Worm (Caenorhabditis elegans) whole organism, L3 larva: ENCODE measurements around the gene tph-1.

Experiments
- R02D3.7 ChIP-seq: fragments of 150-350 bp; optimal IDR thresholded peaks from 2 replicates; lab custom pipeline; 2014; ENCODE audit warnings: missing biosample characterization, missing genetic modification characterization
- ZK546.5 ChIP-seq: sonication (generic microtip); optimal IDR thresholded peaks from 2 replicates; lab custom pipeline; 2017; ENCODE audit warnings: missing biosample characterization, missing genetic modification characterization
- aly-2 ChIP-seq: fragments of 150-350 bp; optimal IDR thresholded peaks from 2 replicates; lab custom pipeline; 2014; ENCODE audit warnings: missing biosample characterization, missing genetic modification characterization
- ama-1 ChIP-seq: fragments of 150-350 bp; optimal IDR thresholded peaks from 2 replicates; lab custom pipeline; 2018
- ceh-16 ChIP-seq: sonication (generic microtip); optimal IDR thresholded peaks from 2 replicates; lab custom pipeline; 2017; ENCODE audit warnings: missing biosample characterization, missing genetic modification characterization
- ceh-82 ChIP-seq: fragments of 150-350 bp; optimal IDR thresholded peaks from 2 replicates; lab custom pipeline; 2014; ENCODE audit warnings: missing biosample characterization, missing genetic modification characterization
- ceh-9 ChIP-seq: sonication (generic microtip); optimal IDR thresholded peaks from 2 replicates; lab custom pipeline; 2018; ENCODE audit warnings: missing biosample characterization, missing genetic modification characterization
- daf-12 ChIP-seq: fragments of 150-350 bp; optimal IDR thresholded peaks from 2 replicates; lab custom pipeline; 2014; ENCODE audit warnings: missing biosample characterization, missing genetic modification reagents, missing genetic modification characterization
- egl-27 ChIP-seq: sonication (generic microtip); optimal IDR thresholded peaks from 4 replicates; lab custom pipeline; 2017; ENCODE audit warnings: missing biosample characterization, missing genetic modification reagents, missing genetic modification characterization
- egl-5 ChIP-seq: fragments of 150-350 bp; optimal IDR thresholded peaks from 2 replicates; lab custom pipeline; 2017; ENCODE audit warnings: missing biosample characterization, missing genetic modification reagents, missing genetic modification characterization, inconsistent platforms
- elt-1 ChIP-seq: fragments of 150-350 bp; optimal IDR thresholded peaks from 2 replicates; lab custom pipeline; 2014; ENCODE audit warnings: missing biosample characterization, missing genetic modification characterization
- elt-3 ChIP-seq, 3 experiments: fragments of 150-350 bp in 1 of 3; sonication (generic microtip) in 2 of 3; optimal IDR thresholded peaks; 2 replicates in 2 of 3; 4 replicates in 1 of 3; lab custom pipeline; 2014 to 2017; ENCODE audit warnings: missing biosample characterization in 3 of 3, missing genetic modification characterization in 3 of 3
- eor-1 ChIP-seq, 2 experiments: fragments of 150-350 bp; optimal IDR thresholded peaks; 2 replicates each; lab custom pipeline; 2014 to 2018; ENCODE audit warnings: missing biosample characterization in 2 of 2, missing genetic modification characterization in 2 of 2
- fkh-10 ChIP-seq: sonication (generic microtip); optimal IDR thresholded peaks from 2 replicates; lab custom pipeline; 2017; ENCODE audit warnings: missing biosample characterization, missing genetic modification reagents, missing genetic modification characterization
- fkh-2 ChIP-seq: fragments of 150-350 bp; optimal IDR thresholded peaks from 2 replicates; lab custom pipeline; 2014; ENCODE audit warnings: missing biosample characterization, missing genetic modification reagents, missing genetic modification characterization
- fos-1 ChIP-seq: fragments of 150-350 bp; optimal IDR thresholded peaks from 2 replicates; lab custom pipeline; 2014; ENCODE audit warnings: missing biosample characterization, missing genetic modification characterization
- hmg-11 ChIP-seq: sonication (generic microtip); optimal IDR thresholded peaks from 2 replicates; lab custom pipeline; 2016; ENCODE audit warnings: missing genetic modification characterization, missing compliant biosample characterization
- jun-1 ChIP-seq: fragments of 150-350 bp; optimal IDR thresholded peaks from 2 replicates; lab custom pipeline; 2014; ENCODE audit warnings: missing biosample characterization, missing genetic modification reagents, missing genetic modification characterization
- lin-15B ChIP-seq: fragments of 150-350 bp; optimal IDR thresholded peaks from 2 replicates; lab custom pipeline; 2014; ENCODE audit warnings: missing biosample characterization, missing genetic modification characterization
- lsy-12 ChIP-seq: sonication (generic microtip); optimal IDR thresholded peaks from 2 replicates; lab custom pipeline; 2016; ENCODE audit warnings: mild to moderate bottlenecking, missing genetic modification characterization, missing compliant biosample characterization
- mdl-1 ChIP-seq: fragments of 150-350 bp; optimal IDR thresholded peaks from 2 replicates; lab custom pipeline; 2014; ENCODE audit warnings: missing biosample characterization, missing genetic modification characterization
- mml-1 ChIP-seq: fragments of 150-350 bp; sonication (generic microtip); optimal IDR thresholded peaks from 3 replicates; lab custom pipeline; 2014; ENCODE audit warnings: missing biosample characterization, missing genetic modification characterization
- nfya-1 ChIP-seq: sonication (generic microtip); optimal IDR thresholded peaks from 2 replicates; lab custom pipeline; 2017; ENCODE audit warnings: missing genetic modification characterization, mild to moderate bottlenecking, missing compliant biosample characterization, antibody characterized with exemption, moderate library complexity; ENCODE audit not compliant: insufficient read depth
- nhr-11 ChIP-seq: fragments of 150-350 bp; optimal IDR thresholded peaks from 2 replicates; lab custom pipeline; 2014; ENCODE audit warnings: missing biosample characterization, missing genetic modification characterization
- nhr-12 ChIP-seq: fragments of 150-350 bp; optimal IDR thresholded peaks from 2 replicates; lab custom pipeline; 2014; ENCODE audit warnings: missing biosample characterization, missing genetic modification characterization
- nhr-23 ChIP-seq: fragments of 150-350 bp; optimal IDR thresholded peaks from 2 replicates; lab custom pipeline; 2014; ENCODE audit warnings: missing biosample characterization, missing genetic modification reagents, missing genetic modification characterization
- nhr-237 ChIP-seq: fragments of 150-350 bp; optimal IDR thresholded peaks from 2 replicates; lab custom pipeline; 2014; ENCODE audit warnings: missing biosample characterization, missing genetic modification characterization
- nhr-25 ChIP-seq: sonication (generic microtip); optimal IDR thresholded peaks from 2 replicates; lab custom pipeline; 2017; ENCODE audit warnings: missing biosample characterization, missing genetic modification characterization
- nhr-43 ChIP-seq: sonication (generic microtip); optimal IDR thresholded peaks from 2 replicates; lab custom pipeline; 2016; ENCODE audit warnings: mild to moderate bottlenecking, missing genetic modification characterization, missing compliant biosample characterization; ENCODE audit not compliant: poor library complexity, severe bottlenecking
- nhr-67 ChIP-seq: fragments of 150-350 bp; optimal IDR thresholded peaks from 2 replicates; lab custom pipeline; 2014; ENCODE audit warnings: missing biosample characterization, missing genetic modification characterization
- nhr-76 ChIP-seq: fragments of 150-350 bp; sonication (generic microtip); optimal IDR thresholded peaks from 5 replicates; lab custom pipeline; 2014; ENCODE audit warnings: missing biosample characterization, missing genetic modification characterization
- sea-2 ChIP-seq: fragments of 150-350 bp; sonication (generic microtip); optimal IDR thresholded peaks from 4 replicates; lab custom pipeline; 2014; ENCODE audit warnings: missing biosample characterization, missing genetic modification reagents, missing genetic modification characterization
- snpc-4 ChIP-seq: fragments of 150-350 bp; optimal IDR thresholded peaks from 2 replicates; lab custom pipeline; 2014; ENCODE audit warnings: missing biosample characterization, missing genetic modification characterization
- unc-62 ChIP-seq: fragments of 150-350 bp; sonication (generic microtip); optimal IDR thresholded peaks from 4 replicates; lab custom pipeline; 2014; ENCODE audit warnings: missing biosample characterization, missing genetic modification reagents, missing genetic modification characterization
- zag-1 ChIP-seq: fragments of 150-350 bp; optimal IDR thresholded peaks from 2 replicates; lab custom pipeline; 2014; ENCODE audit warnings: missing biosample characterization, missing genetic modification characterization
- ztf-11 ChIP-seq: fragments of 150-350 bp; optimal IDR thresholded peaks from 2 replicates; lab custom pipeline; 2014; ENCODE audit warnings: missing biosample characterization, missing genetic modification characterization
- ztf-4 ChIP-seq: fragments of 150-350 bp; optimal IDR thresholded peaks from 2 replicates; lab custom pipeline; 2014; ENCODE audit warnings: missing biosample characterization, missing genetic modification characterization

tph-1 gene

ce11 chrII:7549035-7549434, at the start of gene tph-1:
tph-1 (plus strand) TSS chrII:7549335.
- TF ChIP-seq R02D3.7 (no peak), nhr-67 (tag; lab: Kevin White, UChicago) (no peak)

- no peak for TF ChIP-seq lin-15B
- TF ChIP-seq elt-1 = no peak
- TF ChIP-seq ZK546.5 (tag; lab: Kevin White, UChicago) = no peak
- TF ChIP-seq sea-2 (GFP tag; lab: Kevin White, UChicago) = no peak
- TF ChIP-seq jun-1 (tag; lab: Kevin White, UChicago) = no peak
- TF ChIP-seq snpc-4 (tag; lab: Kevin White, UChicago) = no peak
- TF ChIP-seq mdl-1 (tag; lab: Kevin White, UChicago) = no peak
- TF ChIP-seq elt-3 (tag; optimal IDR thresholded peaks at IDR 0.05; lab: Kevin White, UChicago) = no peak
- TF ChIP-seq R02D3.7 = no peak
- TF ChIP-seq nhr-67 (tag; lab: Kevin White, UChicago) = no peak
- no peak for TF ChIP-seq fkh-2
- no peak for TF ChIP-seq ztf-11 (tag; lab: Kevin White, UChicago)
- TF ChIP-seq ceh-9 (tag; lab: Kevin White, UChicago) = no peak
- no peak for TF ChIP-seq ztf-4
- TF ChIP-seq ceh-16 (tag; lab: Kevin White, UChicago) = no peak
- TF ChIP-seq eor-1 (tag; optimal IDR thresholded peaks at IDR 0.05; lab: Kevin White, UChicago) = no peak
- no peak for TF ChIP-seq aly-2
- no peak for TF ChIP-seq lsy-12 (tag; lab: Kevin White, UChicago)
Observed at ce11 chrII:7499390-7499789, 49.7 kb upstream of the tph-1 start, which contains the start of gene srab-14. srab-14 (minus strand) TSS chrII:7499490.

- TF ChIP-seq nhr-76 (tag; lab: Kevin White, UChicago) (no peak), ztf-4 (no peak), nhr-237 (tag; lab: Kevin White, UChicago) (no peak), zag-1 (no peak), nhr-23 (tag; lab: Kevin White, UChicago) (no peak), ceh-82 (tag; lab: Kevin White, UChicago) (no peak), nhr-43 (tag; lab: Kevin White, UChicago) (no peak), unc-62 (GFP tag; lab: Kevin White, UChicago) (no peak), nhr-12 (tag; lab: Kevin White, UChicago) (no peak), lsy-12 (tag; lab: Kevin White, UChicago) (no peak), R02D3.7 (no peak), elt-1 (no peak), egl-27 (tag; lab: Kevin White, UChicago) (no peak), daf-12 (tag; lab: Kevin White, UChicago) (no peak)
- TF ChIP-seq, all 47 proteins: peak for 0
Observed at ce11 chrII:7505005-7505404, 44.1 kb upstream of the tph-1 start, which contains the start of gene C28F5.1. C28F5.1 (plus strand) TSS chrII:7505305.

- TF ChIP-seq nhr-25 (tag; lab: Kevin White, UChicago) (no peak), ceh-16 (tag; lab: Kevin White, UChicago) (no peak), nhr-23 (tag; lab: Kevin White, UChicago) (no peak), mdl-1 (tag; lab: Kevin White, UChicago) (no peak), nhr-237 (tag; lab: Kevin White, UChicago) (no peak), ceh-9 (tag; lab: Kevin White, UChicago) (no peak), egl-27 (tag; lab: Kevin White, UChicago) (no peak), elt-1 (no peak), egl-5 (tag; lab: Kevin White, UChicago) (no peak), hmg-11 (tag; lab: Kevin White, UChicago) (no peak), aly-2 (no peak), ztf-11 (tag; lab: Kevin White, UChicago) (no peak), jun-1 (tag; lab: Kevin White, UChicago) (no peak), unc-62 (GFP tag; lab: Kevin White, UChicago) (no peak), nfya-1 (tag; lab: Kevin White, UChicago) (no peak)
Observed at ce11 chrII:7519221-7519620, 29.9 kb upstream of the tph-1 start, which contains the start of gene glb-9. glb-9 (minus strand) TSS chrII:7519321.

ce11 chrII:7521420-7521819, 27.7 kb upstream of the tph-1 start:
- TF ChIP-seq nhr-11 (tag; lab: Kevin White, UChicago) = no peak
- TF ChIP-seq ama-1 = no peak
- no peak for TF ChIP-seq zag-1
- no peak for TF ChIP-seq fos-1 (tag; lab: Kevin White, UChicago)
- TF ChIP-seq mml-1 = no peak
- no peak for TF ChIP-seq elt-3 (tag; optimal IDR thresholded peaks at IDR 0.05; lab: Kevin White, UChicago)
- no peak for TF ChIP-seq nhr-67 (tag; lab: Kevin White, UChicago)
- TF ChIP-seq daf-12 (tag; lab: Kevin White, UChicago) = no peak
- no peak for TF ChIP-seq fkh-2
- TF ChIP-seq lsy-12 (tag; lab: Kevin White, UChicago) = no peak
- no peak for TF ChIP-seq nhr-237 (tag; lab: Kevin White, UChicago)
- TF ChIP-seq ztf-4 = no peak
- TF ChIP-seq fkh-10 (GFP tag; lab: Kevin White, UChicago) = no peak
- TF ChIP-seq, all 47 proteins: peak for 0
